Worm (Caenorhabditis elegans) whole organism, midembryonic: ENCODE measurements around the gene sup-12.

ENCODE experiments used
- T22C8.4 ChIP-seq: fragments of 200-800 bp; sonication (Bioruptor generic); IDR thresholded peaks from 2 replicates; pipeline ENCODE4 v1.3.6; 2022; ENCODE audit warnings: missing genetic modification characterization, missing compliant biosample characterization
- cog-1 ChIP-seq: sonication (generic microtip); optimal IDR thresholded peaks from 2 replicates; lab custom pipeline; 2016; ENCODE audit warnings: missing genetic modification characterization, missing compliant biosample characterization
- flt-1 ChIP-seq: fragments of 200-800 bp; sonication (Bioruptor generic); IDR thresholded peaks from 2 replicates; pipeline ENCODE4 v1.3.6; 2022; ENCODE audit warnings: missing genetic modification characterization, missing compliant biosample characterization
- klf-2 ChIP-seq: fragments of 200-800 bp; sonication (Bioruptor generic); conservative IDR thresholded peaks from 2 replicates; pipeline ENCODE4 v1.3.6; 2022; ENCODE audit warnings: missing genetic modification reagents, missing genetic modification characterization, missing compliant biosample characterization
- med-1 ChIP-seq: sonication (generic microtip); optimal IDR thresholded peaks from 2 replicates; lab custom pipeline; 2017; ENCODE audit warnings: missing genetic modification characterization, mild to moderate bottlenecking, missing compliant biosample characterization, antibody characterized with exemption, missing genetic modification reagents; ENCODE audit not compliant: insufficient read depth
- ref-1 ChIP-seq: fragments of 200-800 bp; sonication (Bioruptor generic); conservative IDR thresholded peaks from 2 replicates; pipeline ENCODE4 v1.3.6; 2022; ENCODE audit warnings: missing genetic modification reagents, missing genetic modification characterization, missing compliant biosample characterization
- tab-1 ChIP-seq: fragments of 200-800 bp; sonication (Bioruptor generic); IDR thresholded peaks from 2 replicates; pipeline ENCODE4 v1.3.6; 2022; ENCODE audit warnings: missing genetic modification characterization, missing compliant biosample characterization
- ztf-23 ChIP-seq: fragments of 200-800 bp; sonication (Bioruptor generic); IDR thresholded peaks from 2 replicates; pipeline ENCODE4 v1.3.6; 2022; ENCODE audit warnings: missing genetic modification reagents, missing genetic modification characterization, missing compliant biosample characterization
- ztf-29 ChIP-seq: fragments of 200-800 bp; sonication (Bioruptor generic); IDR thresholded peaks from 2 replicates; pipeline ENCODE4 v1.3.6; 2022; ENCODE audit warnings: missing genetic modification reagents, missing genetic modification characterization, missing compliant biosample characterization

The sup-12 gene

ce11 chrX:3878233-3878632 lies 26.2 kb upstream of the sup-12 start, which contains the start of gene F47F2.1:
TSS of gene F47F2.1 (plus strand) at chrX:3878533.
- no peak for TF ChIP-seq T22C8.4 (GFP tag; lab: Robert Waterston, UW)
- TF ChIP-seq tab-1 (GFP tag; lab: Robert Waterston, UW) = no peak
- TF ChIP-seq ztf-29 (GFP tag; lab: Robert Waterston, UW) = no peak
- no peak for TF ChIP-seq cog-1 (tag; lab: Kevin White, UChicago)

DNA sequence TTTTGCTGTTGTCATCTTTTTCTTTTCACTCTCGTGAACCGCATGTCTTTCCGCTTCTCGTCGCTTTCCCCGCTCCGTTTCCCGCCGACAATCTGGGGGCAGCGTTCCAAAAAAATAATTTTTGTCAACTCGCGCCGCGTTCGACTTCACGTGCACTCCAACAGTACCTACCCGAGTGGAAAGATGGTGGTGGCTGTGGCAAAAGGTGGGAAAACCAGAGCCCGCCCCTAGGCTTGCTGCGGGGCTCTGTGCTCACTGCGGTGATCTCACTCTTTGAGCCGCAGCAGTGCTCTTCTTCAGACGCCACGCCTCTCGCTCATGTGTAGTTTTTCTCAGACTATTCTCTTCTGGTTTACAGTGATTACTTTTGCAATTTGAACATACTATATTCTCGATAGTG lies 16.8 kb upstream of the sup-12 start:
- TF ChIP-seq ref-1 (GFP tag; lab: Robert Waterston, UW) = no peak
- no peak for TF ChIP-seq flt-1 (GFP tag; lab: Robert Waterston, UW)
- no peak for TF ChIP-seq cog-1 (tag; lab: Kevin White, UChicago)
- TF ChIP-seq ztf-29 (GFP tag; lab: Robert Waterston, UW) = no peak
- TF ChIP-seq med-1 = no peak
- no peak for TF ChIP-seq tab-1 (GFP tag; lab: Robert Waterston, UW)
- TF ChIP-seq klf-2 (GFP tag; lab: Robert Waterston, UW) = no peak
- no peak for TF ChIP-seq T22C8.4 (GFP tag; lab: Robert Waterston, UW)
- TF ChIP-seq ztf-23 = no peak

DNA sequence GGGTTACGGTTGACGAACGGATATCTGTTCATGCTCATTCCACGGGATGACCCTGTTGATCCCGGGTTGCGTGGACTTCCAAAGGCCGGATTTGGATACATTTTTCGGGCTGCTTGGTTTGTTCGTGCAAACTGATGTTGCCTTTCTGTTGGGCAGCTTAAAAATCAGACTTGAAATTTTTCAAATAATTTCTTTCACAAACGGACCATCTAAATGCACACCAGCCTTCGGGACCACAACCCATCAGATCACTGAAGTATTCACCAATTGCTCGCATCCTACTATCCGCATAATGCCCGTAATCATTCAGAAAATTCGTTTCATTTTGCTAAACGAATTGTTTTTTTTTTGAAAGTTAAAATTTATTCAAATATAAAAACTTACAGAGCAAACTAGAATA lies 8.8 kb upstream of the sup-12 start, which contains the start of gene F47F2.3:
F47F2.3 (minus strand) TSS at position 101 of the 400 bp plus-strand sequence.
- TF ChIP-seq ref-1 (GFP tag; lab: Robert Waterston, UW) = no peak
- TF ChIP-seq T22C8.4 (GFP tag; lab: Robert Waterston, UW) = no peak
- TF ChIP-seq ztf-23 = no peak
- TF ChIP-seq cog-1 (tag; lab: Kevin White, UChicago) = no peak
- TF ChIP-seq klf-2 (GFP tag; lab: Robert Waterston, UW) = no peak
- TF ChIP-seq tab-1 (GFP tag; lab: Robert Waterston, UW) = no peak

ce11 chrX:3898255-3899177 lies 5.9 kb upstream of the sup-12 start:
- no peak for TF ChIP-seq med-1
- no peak for TF ChIP-seq ztf-29 (GFP tag; lab: Robert Waterston, UW)
- TF ChIP-seq cog-1 (tag; lab: Kevin White, UChicago) = no peak
- no peak for TF ChIP-seq flt-1 (GFP tag; lab: Robert Waterston, UW)
- no peak for TF ChIP-seq klf-2 (GFP tag; lab: Robert Waterston, UW)
- TF ChIP-seq ref-1 (GFP tag; lab: Robert Waterston, UW) = no peak
- no peak for TF ChIP-seq ztf-23

DNA sequence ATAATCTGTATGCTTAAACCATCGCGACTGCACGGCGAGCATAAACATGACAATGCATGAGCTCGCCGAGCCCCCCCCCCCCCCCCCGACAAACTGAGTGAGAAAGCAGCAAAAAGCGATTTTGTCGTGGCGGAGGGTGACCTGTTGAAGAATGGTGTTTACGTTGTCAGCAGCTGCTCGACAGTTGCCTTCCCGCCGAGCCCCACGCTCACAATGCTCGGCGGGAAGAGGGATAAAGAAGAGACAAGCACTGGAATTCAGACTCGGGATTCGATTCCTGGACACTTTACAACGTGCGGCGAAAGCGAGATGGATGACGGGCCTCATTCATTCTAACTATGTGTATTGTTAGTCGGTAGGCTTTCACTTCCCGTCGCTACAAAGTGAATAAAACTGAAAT lies 3.7 kb upstream of the sup-12 start:
- TF ChIP-seq tab-1 (GFP tag; lab: Robert Waterston, UW) (no peak), ref-1 (GFP tag; lab: Robert Waterston, UW) (no peak), cog-1 (tag; lab: Kevin White, UChicago) (no peak), klf-2 (GFP tag; lab: Robert Waterston, UW) (no peak), med-1 (no peak), ztf-29 (GFP tag; lab: Robert Waterston, UW) (no peak)

DNA sequence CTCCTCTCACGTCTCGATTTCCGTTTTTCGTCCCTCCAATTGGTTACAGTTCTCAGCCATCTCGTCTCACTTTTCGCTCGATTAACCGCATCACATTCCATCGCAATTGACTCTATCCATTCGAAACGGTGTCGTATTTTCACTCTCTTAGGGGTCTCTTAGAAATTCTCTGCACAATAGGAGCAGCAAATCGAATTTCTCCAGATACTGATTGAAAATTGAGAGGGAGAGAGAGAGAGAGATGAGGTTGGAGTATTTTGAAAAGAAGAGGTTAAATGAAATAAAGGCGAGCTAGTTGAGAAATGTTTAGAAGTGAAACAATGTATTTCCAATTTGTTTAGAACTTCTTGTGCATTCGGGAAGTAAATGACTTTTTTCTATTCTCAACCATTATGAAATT lies 3.0 kb upstream of the sup-12 start:
- TF ChIP-seq ztf-23 (no peak), klf-2 (GFP tag; lab: Robert Waterston, UW) (no peak), ref-1 (GFP tag; lab: Robert Waterston, UW) (no peak), cog-1 (tag; lab: Kevin White, UChicago) (no peak), flt-1 (GFP tag; lab: Robert Waterston, UW) (no peak)

ce11 chrX:3911280-3911679 lies 6.9 kb downstream of the sup-12 start, which contains the start of gene T22B2.5:
TSS of gene T22B2.5 (minus strand) at chrX:3911380.
- no peak for TF ChIP-seq ztf-23
- TF ChIP-seq tab-1 (GFP tag; lab: Robert Waterston, UW) = no peak
- TF ChIP-seq klf-2 (GFP tag; lab: Robert Waterston, UW) = no peak
- TF ChIP-seq T22C8.4 (GFP tag; lab: Robert Waterston, UW) = no peak
- TF ChIP-seq cog-1 (tag; lab: Kevin White, UChicago) = no peak
- TF ChIP-seq med-1 = no peak
- no peak for TF ChIP-seq flt-1 (GFP tag; lab: Robert Waterston, UW)
- TF ChIP-seq ztf-29 (GFP tag; lab: Robert Waterston, UW) = no peak
- no peak for TF ChIP-seq ref-1 (GFP tag; lab: Robert Waterston, UW)

- peak; percentile 70; the same call in 1 of the 2 replicates for TF ChIP-seq klf-2 (GFP tag; lab: Robert Waterston, UW)
- no peak for TF ChIP-seq cog-1 (tag; lab: Kevin White, UChicago)
- peak; percentile 49; the same call in 1 of the 2 replicates for TF ChIP-seq T22C8.4 (GFP tag; lab: Robert Waterston, UW)
- TF ChIP-seq ztf-29 (GFP tag; lab: Robert Waterston, UW) = peak; percentile 61
- peak; percentile 16 for TF ChIP-seq med-1
- peak; percentile 82 for TF ChIP-seq flt-1 (GFP tag; lab: Robert Waterston, UW)
- TF ChIP-seq ztf-23 = no peak
- TF ChIP-seq tab-1 (GFP tag; lab: Robert Waterston, UW) = peak; percentile 74; the same call in 1 of the 2 replicates
- 0 out of 2 replicates have a peak, but pooled peaks have one; percentile 43 for TF ChIP-seq ref-1 (GFP tag; lab: Robert Waterston, UW)
Measured at ce11 chrX:3914273-3914672, 9.9 kb downstream of the sup-12 start.

- TF ChIP-seq ref-1 (GFP tag; lab: Robert Waterston, UW) = no peak
- TF ChIP-seq ztf-23 = no peak
- no peak for TF ChIP-seq flt-1 (GFP tag; lab: Robert Waterston, UW)
- no peak for TF ChIP-seq med-1
- TF ChIP-seq klf-2 (GFP tag; lab: Robert Waterston, UW) = no peak
Measured at ce11 chrX:3915748-3916147, 11.4 kb downstream of the sup-12 start, which contains the start of gene idpp-9. TSS of gene idpp-9 (minus strand) at chrX:3915848.
